Fruit fly (Drosophila melanogaster): ENCODE results near the gene shps.

dm6 chr3R:24284164-24284563, 4.8 kb downstream of the shps start:
- TF ChIP-seq Eip78C (GFP tag) (no peak), Hr4 (GFP tag; optimal IDR thresholded peaks at IDR 0.05) (no peak), CG7368 (GFP tag; optimal IDR thresholded peaks at IDR 0.05) (no peak), cyc (GFP tag; optimal IDR thresholded peaks at IDR 0.05) (no peak), CG3032 (tag; optimal IDR thresholded peaks at IDR 0.05) (no peak), CG16779 (tag; optimal IDR thresholded peaks at IDR 0.05) (no peak), lz (GFP tag; optimal IDR thresholded peaks at IDR 0.05) (no peak), OdsH (GFP tag; optimal IDR thresholded peaks at IDR 0.05) (no peak), net (GFP tag; optimal IDR thresholded peaks at IDR 0.05) (no peak), CG34406 (GFP tag; optimal IDR thresholded peaks at IDR 0.05) (no peak), Ets96B (tag; optimal IDR thresholded peaks at IDR 0.05) (no peak), esn (GFP tag; optimal IDR thresholded peaks at IDR 0.05) (no peak)

Data from whole organism, prepupa.